Fruit fly (Drosophila melanogaster): ENCODE measurements around the gene Mhc.

The Mhc gene

dm6 chr2L:16743055-16743805 lies 23.1 kb upstream of the Mhc start, which contains the start of the genes LSm7 and BuGZ:
Gene LSm7, minus strand, starts transcription at chr2L:16743100.
Gene BuGZ, plus strand, starts transcription at chr2L:16743405.
- no peak for TF ChIP-seq CG17801 (GFP tag; optimal IDR thresholded peaks at IDR 0.05; ENCODE audit: partially characterized antibody)

DNA sequence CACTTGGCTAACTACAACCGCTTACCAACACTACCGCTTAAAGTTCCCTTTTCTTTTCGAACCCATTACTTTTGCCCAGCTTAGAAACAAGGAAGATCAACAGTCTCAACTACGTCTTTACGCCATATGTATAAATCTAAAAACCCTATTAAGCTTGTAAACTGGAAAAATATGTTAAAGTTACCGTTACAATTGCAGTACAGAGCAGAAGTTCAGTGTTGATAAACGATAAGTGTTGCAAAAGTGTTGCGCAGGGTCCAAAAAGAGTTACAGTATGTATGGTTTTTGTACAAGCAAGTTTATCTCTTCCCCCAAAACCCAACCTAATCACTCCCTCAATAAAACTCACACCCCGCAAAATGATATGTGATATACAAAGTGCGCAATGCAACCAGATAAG lies 19.2 kb upstream of the Mhc start:
- no peak for TF ChIP-seq CG17801 (GFP tag; optimal IDR thresholded peaks at IDR 0.05; ENCODE audit: partially characterized antibody)

- TF ChIP-seq CG17801 (GFP tag; optimal IDR thresholded peaks at IDR 0.05; ENCODE audit: partially characterized antibody) = no peak
Measured at dm6 chr2L:16752340-16752739, 14.0 kb upstream of the Mhc start.

DNA sequence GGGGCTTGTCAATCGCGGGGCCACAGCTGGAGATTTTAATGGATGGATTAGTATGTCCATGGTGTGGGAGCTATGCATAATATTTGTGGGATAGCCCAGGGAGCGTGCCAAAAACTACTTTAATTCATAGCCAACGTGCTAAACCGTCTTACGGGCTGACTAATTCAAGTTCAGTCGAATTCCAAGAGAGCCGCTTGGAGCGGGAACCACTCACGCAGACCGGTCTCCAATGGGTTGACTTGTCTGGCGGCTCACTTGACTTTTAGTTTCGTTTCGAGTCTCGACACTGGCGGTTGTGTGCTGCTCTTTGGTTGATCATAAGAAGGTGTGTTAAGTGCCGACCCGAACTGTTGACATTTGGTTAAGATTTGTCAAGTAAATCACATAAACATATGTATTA lies 12.3 kb upstream of the Mhc start, which contains the start of gene yellow-b:
Gene yellow-b (plus strand): TSS at position 263 of the 400 bp plus-strand sequence.
- TF ChIP-seq CG17801 (GFP tag; optimal IDR thresholded peaks at IDR 0.05; ENCODE audit: partially characterized antibody) = no peak

DNA sequence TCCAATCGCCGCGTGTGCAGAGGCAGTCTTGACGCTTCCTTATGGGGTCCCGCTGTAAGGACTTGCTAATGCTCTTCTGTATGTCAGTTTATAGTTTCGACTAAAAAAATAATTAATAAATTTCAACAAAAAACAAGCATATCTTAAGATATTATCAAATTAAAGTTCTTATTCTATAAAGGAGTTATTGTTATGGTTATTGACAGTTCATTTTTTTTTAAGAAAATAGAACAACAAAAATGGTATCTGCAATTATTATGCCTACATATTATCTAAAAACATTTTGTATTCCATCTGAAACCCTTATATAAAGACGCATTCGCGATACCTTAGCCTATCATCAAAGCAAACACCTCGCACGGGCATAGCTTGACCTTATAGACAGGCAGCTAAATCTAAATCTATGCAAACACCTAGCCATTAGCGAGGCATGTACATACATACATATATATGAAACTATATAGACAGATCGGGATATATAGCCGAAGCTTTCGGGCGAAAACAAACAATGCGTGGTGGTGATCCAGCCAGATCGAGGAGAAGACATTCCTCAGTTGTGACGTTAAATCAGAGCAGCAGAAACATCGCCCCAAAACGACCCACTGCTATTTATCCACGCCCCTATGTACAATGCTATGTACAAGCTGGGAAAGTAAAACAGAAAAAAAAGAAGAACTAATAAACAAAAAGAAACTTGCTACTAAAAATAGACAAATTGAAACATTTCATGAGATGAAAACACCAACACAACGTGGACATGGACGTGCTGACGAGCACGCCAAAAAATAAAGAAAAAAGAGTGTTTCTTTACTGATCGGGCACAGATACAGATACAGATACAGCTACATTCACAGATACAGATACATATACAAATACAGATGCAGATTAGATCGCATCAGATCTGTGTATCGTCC lies 5.6 kb upstream of the Mhc start, which contains the start of gene ppk17:
Gene ppk17 (minus strand): TSS at position 51 of the 914 bp plus-strand sequence.
- TF ChIP-seq CG17801 (GFP tag; optimal IDR thresholded peaks at IDR 0.05; ENCODE audit: partially characterized antibody) = no peak

DNA sequence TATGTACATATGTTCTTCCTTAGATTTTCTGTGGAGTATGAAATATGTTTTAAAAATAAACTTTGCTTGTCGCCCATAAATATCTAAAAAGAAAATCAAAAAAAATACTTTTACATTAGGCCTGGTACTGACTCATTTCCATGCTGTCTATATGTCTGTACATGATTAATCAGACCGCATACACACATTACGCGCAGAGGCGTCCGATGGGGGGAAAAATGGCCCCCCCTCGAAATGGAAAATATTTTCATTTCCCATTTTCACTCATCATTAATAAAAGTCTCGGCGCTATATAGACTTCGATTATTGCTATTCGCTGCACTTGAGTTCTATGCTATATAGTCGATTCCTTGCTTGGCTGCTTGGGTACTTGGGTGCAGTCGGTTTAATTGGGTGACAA lies 4.5 kb upstream of the Mhc start:
- no peak for TF ChIP-seq CG17801 (GFP tag; optimal IDR thresholded peaks at IDR 0.05; ENCODE audit: partially characterized antibody)

dm6 chr2L:16764480-16764879 lies 1.9 kb upstream of the Mhc start:
- TF ChIP-seq CG17801 (GFP tag; optimal IDR thresholded peaks at IDR 0.05; ENCODE audit: partially characterized antibody) = no peak

- TF ChIP-seq CG17801 (GFP tag; optimal IDR thresholded peaks at IDR 0.05; ENCODE audit: partially characterized antibody) = no peak
Measured at dm6 chr2L:16787548-16787947, 21.2 kb downstream of the Mhc start.

DNA sequence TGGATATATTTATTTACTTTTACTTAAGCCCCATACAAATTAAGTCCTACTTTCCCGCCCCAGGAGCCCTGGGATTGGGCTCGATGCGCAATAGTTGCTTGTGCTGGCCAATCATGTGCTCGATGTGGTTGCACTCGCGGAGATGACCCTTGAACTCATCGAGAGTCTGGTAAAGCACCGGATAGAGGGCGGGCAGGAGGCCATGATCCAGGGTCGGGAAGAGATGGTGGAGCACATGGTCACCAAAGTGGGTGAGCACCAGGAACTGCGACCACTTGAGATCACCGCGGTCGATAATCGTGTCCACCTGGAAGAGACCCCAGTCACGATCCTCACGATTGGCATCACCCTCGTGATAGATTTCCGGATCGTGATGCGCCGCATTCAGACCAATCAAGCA lies 22.5 kb downstream of the Mhc start:
- no peak for TF ChIP-seq CG17801 (GFP tag; optimal IDR thresholded peaks at IDR 0.05; ENCODE audit: partially characterized antibody)

DNA sequence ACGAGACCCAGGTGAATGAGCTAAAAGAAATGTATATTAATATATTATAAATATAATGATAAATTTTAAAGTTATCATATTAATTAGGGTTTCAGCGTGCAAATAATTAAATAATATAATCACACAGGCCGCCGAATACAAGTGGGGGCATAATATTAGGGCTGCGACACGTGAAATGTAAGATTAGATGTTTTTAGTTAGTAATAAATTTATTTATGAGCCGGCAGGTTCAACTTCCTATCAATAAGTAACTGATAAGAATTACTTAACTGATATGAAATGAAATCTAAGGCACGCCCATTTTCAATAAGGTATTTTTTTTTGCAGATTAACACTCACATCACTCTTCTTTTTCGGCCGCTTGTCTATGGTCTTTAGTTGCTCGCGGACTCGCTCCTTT lies 23.5 kb downstream of the Mhc start:
- TF ChIP-seq CG17801 (GFP tag; optimal IDR thresholded peaks at IDR 0.05; ENCODE audit: partially characterized antibody) = no peak

dm6 chr2L:16790671-16791270 lies 24.4 kb downstream of the Mhc start, which contains the start of gene Cyt-b5-r:
Gene Cyt-b5-r, minus strand, starts transcription at chr2L:16790721.
- no peak for TF ChIP-seq CG17801 (GFP tag; optimal IDR thresholded peaks at IDR 0.05; ENCODE audit: partially characterized antibody)

DNA sequence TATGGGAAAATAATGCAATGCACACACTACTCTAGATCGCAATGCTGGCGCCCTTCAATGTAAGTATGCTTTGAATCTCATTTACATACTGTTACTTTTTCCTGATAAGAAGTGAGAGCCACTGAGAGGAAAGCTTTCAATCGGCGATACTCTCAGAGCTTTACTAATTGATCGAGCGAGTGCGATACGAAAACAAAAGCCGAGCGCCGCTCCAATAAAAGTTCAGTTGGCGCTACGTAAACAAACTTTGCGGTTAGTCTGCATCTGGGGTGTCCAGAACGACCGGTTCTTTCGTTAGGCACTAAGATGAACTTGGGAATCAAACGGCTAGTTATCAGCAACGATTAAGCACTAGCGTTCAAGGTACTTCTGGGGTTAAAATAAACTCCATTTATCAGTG lies 25.0 kb downstream of the Mhc start, which contains the start of gene CG17928:
Gene CG17928 (plus strand): TSS at position 224 of the 400 bp plus-strand sequence.
- TF ChIP-seq CG17801 (GFP tag; optimal IDR thresholded peaks at IDR 0.05; ENCODE audit: partially characterized antibody) = no peak

- TF ChIP-seq CG17801 (GFP tag; optimal IDR thresholded peaks at IDR 0.05; ENCODE audit: partially characterized antibody) = no peak
Measured at dm6 chr2L:16793970-16794369, 27.6 kb downstream of the Mhc start, which contains the start of gene Ugt37C2. Gene Ugt37C2, plus strand, starts transcription at chr2L:16794211.

- no peak for TF ChIP-seq CG17801 (GFP tag; optimal IDR thresholded peaks at IDR 0.05; ENCODE audit: partially characterized antibody)
Measured at dm6 chr2L:16796104-16796645, 29.8 kb downstream of the Mhc start, which contains the start of gene Ugt37E1. Gene Ugt37E1, plus strand, starts transcription at chr2L:16796595.

DNA sequence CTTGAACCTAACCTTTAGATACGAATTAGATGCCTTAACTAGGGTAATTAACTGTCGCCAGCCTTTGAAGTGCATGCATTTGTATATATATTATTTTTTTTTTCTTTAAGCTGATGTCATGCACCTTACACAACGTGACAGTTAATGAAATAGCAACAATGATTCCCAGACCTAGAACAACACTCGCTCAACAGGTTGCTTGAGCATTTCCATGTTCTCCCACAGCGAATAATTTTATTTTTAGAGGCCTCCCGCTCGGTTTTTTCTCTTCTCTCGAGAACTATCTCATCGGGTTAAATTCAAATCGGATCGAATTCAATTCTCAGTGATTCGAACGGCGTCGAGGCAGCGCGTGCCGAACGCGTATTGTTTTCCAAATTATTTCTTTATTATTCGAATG lies 32.3 kb downstream of the Mhc start, which contains the start of gene Ugt37D1:
Gene Ugt37D1 (plus strand): TSS at position 321 of the 400 bp plus-strand sequence.
- TF ChIP-seq CG17801 (GFP tag; optimal IDR thresholded peaks at IDR 0.05; ENCODE audit: partially characterized antibody) = no peak
